Fruit fly (Drosophila melanogaster) whole organism, adult: Measurements from ENCODE around the gene CG10616.

Experiments
- CG12768 ChIP-seq: fragments of 200-800 bp; sonication (Bioruptor generic); optimal IDR thresholded peaks from 2 replicates; lab custom pipeline; 2017; ENCODE audit warnings: missing biosample characterization, missing genetic modification characterization, mild to moderate bottlenecking, moderate library complexity, missing genetic modification reagents
- CG14711 ChIP-seq: fragments of 200-800 bp; sonication (Bioruptor generic); optimal IDR thresholded peaks from 2 replicates; lab custom pipeline; 2018; ENCODE audit warnings: missing biosample characterization, mild to moderate bottlenecking, missing genetic modification characterization, moderate library complexity
- CG1620 ChIP-seq: fragments of 200-800 bp; sonication (Bioruptor generic); optimal IDR thresholded peaks from 2 replicates; lab custom pipeline; 2016; ENCODE audit warnings: missing biosample characterization, missing genetic modification characterization
- CG33017 ChIP-seq: fragments of 200-800 bp; sonication (Bioruptor generic); optimal IDR thresholded peaks from 2 replicates; lab custom pipeline; 2018; ENCODE audit warnings: missing biosample characterization, mild to moderate bottlenecking, missing genetic modification characterization, moderate library complexity
- CG5204 ChIP-seq: fragments of 200-800 bp; sonication (Bioruptor generic); optimal IDR thresholded peaks from 2 replicates; lab custom pipeline; 2016; ENCODE audit warnings: missing biosample characterization, missing genetic modification characterization
- CG7045 ChIP-seq: fragments of 200-800 bp; sonication (Bioruptor generic); optimal IDR thresholded peaks from 2 replicates; lab custom pipeline; 2017; ENCODE audit warnings: missing biosample characterization, mild to moderate bottlenecking, missing genetic modification characterization
- Crg-1 ChIP-seq: fragments of 200-800 bp; sonication (Bioruptor generic); optimal IDR thresholded peaks from 2 replicates; lab custom pipeline; 2016; ENCODE audit warnings: missing biosample characterization, missing genetic modification characterization
- Hr96 ChIP-seq: fragments of 200-800 bp; sonication (Bioruptor generic); optimal IDR thresholded peaks from 2 replicates; lab custom pipeline; 2016; ENCODE audit warnings: missing biosample characterization, missing genetic modification characterization
- Mnt ChIP-seq: fragments of 200-800 bp; sonication (Bioruptor generic); optimal IDR thresholded peaks from 2 replicates; lab custom pipeline; 2016; ENCODE audit warnings: missing biosample characterization, mild to moderate bottlenecking, missing genetic modification characterization
- bab1 ChIP-seq: fragments of 200-800 bp; sonication (Bioruptor generic); optimal IDR thresholded peaks from 3 replicates; lab custom pipeline; 2019; ENCODE audit warnings: missing biosample characterization, mild to moderate bottlenecking, missing genetic modification characterization, moderate library complexity
- kay ChIP-seq: fragments of 200-800 bp; sonication (Bioruptor generic); peaks from one replicate; lab custom pipeline; 2016; ENCODE audit warnings: missing biosample characterization, missing genetic modification characterization, borderline replicate concordance
- tj ChIP-seq: fragments of 200-800 bp; sonication (Bioruptor generic); optimal IDR thresholded peaks from 3 replicates; lab custom pipeline; 2017; ENCODE audit warnings: missing biosample characterization, mild to moderate bottlenecking, missing genetic modification characterization, moderate library complexity
- toe ChIP-seq: fragments of 200-800 bp; sonication (Bioruptor generic); optimal IDR thresholded peaks from 2 replicates; lab custom pipeline; 2016; ENCODE audit warnings: missing biosample characterization, missing genetic modification characterization

DNA sequence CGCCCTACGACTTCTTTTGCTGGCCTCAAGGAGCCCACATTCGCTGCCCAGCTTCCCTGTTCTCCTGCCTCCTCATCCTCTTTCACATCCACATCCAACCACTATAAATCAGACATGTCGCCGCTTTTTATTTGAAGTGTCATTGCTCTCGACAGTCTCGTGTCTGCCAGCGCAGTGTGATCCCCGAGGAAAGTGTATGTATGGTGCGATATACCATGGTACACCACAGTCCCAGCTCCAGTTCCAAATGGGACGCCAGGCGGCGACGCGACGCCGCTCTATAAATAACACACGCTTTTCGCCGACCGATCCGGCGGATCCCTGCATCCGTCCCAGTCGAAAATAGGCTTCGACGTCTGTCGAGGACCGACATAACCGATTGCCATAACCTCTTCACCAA, 6.7 kb downstream of the CG10616 start:
- TF ChIP-seq Mnt (GFP tag; lab: Kevin White, UChicago): no peak
- no peak for TF ChIP-seq kay (GFP tag; lab: Kevin White, UChicago)
- TF ChIP-seq CG5204: no peak
- TF ChIP-seq CG33017 (tag; lab: Kevin White, UChicago): no peak
- no peak for TF ChIP-seq Hr96 (GFP tag; lab: Kevin White, UChicago)
- TF ChIP-seq CG1620 (GFP tag; lab: Kevin White, UChicago): no peak
- no peak for TF ChIP-seq CG7045 (GFP tag; lab: Kevin White, UChicago)
- TF ChIP-seq bab1: no peak
- TF ChIP-seq tj (GFP tag; lab: Kevin White, UChicago): no peak
- no peak for TF ChIP-seq Crg-1 (GFP tag; lab: Kevin White, UChicago)
- TF ChIP-seq toe: no peak
- no peak for TF ChIP-seq CG12768 (GFP tag; lab: Kevin White, UChicago)
- TF ChIP-seq CG14711 (tag; lab: Kevin White, UChicago): no peak
